Fruit fly (Drosophila melanogaster) whole organism, embryonic: ENCODE data around the gene nonA.

Source experiments
- BEAF-32 ChIP-seq: fragments of 200-800 bp; sonication (Bioruptor generic); optimal IDR thresholded peaks from 3 replicates; lab custom pipeline; 2017; ENCODE audit warnings: missing biosample characterization, missing genetic modification characterization, mild to moderate bottlenecking, moderate library complexity, missing genetic modification reagents
- CG14050 ChIP-seq: fragments of 200-800 bp; sonication (Bioruptor generic); IDR thresholded peaks from 3 replicates; pipeline ENCODE4 v1.3.6; 2022; ENCODE audit warnings: missing biosample characterization, missing genetic modification characterization
- CG14441 ChIP-seq: fragments of 200-800 bp; sonication (Bioruptor generic); IDR thresholded peaks from 2 replicates; pipeline ENCODE4 v1.3.6; 2022; ENCODE audit warnings: missing biosample characterization, missing genetic modification characterization
- CG15601 ChIP-seq: fragments of 200-800 bp; sonication (Bioruptor generic); optimal IDR thresholded peaks from 3 replicates; lab custom pipeline; 2019; ENCODE audit warnings: missing biosample characterization, mild to moderate bottlenecking, missing genetic modification characterization, moderate library complexity
- CG18011 ChIP-seq: fragments of 200-800 bp; sonication (Bioruptor generic); optimal IDR thresholded peaks from 2 replicates; lab custom pipeline; 2017; ENCODE audit warnings: missing biosample characterization, missing genetic modification characterization, mild to moderate bottlenecking, moderate library complexity, missing genotype
- CG1832 ChIP-seq: fragments of 200-800 bp; sonication (Bioruptor generic); optimal IDR thresholded peaks from 2 replicates; lab custom pipeline; 2017; ENCODE audit warnings: missing biosample characterization, mild to moderate bottlenecking, missing genetic modification characterization, inconsistent platforms
- CG2120 ChIP-seq: fragments of 200-800 bp; sonication (Bioruptor generic); optimal IDR thresholded peaks from 3 replicates; lab custom pipeline; 2016; ENCODE audit warnings: missing biosample characterization, missing genetic modification characterization
- CG2129 ChIP-seq: fragments of 200-800 bp; sonication (Bioruptor generic); IDR thresholded peaks from 2 replicates; pipeline ENCODE4 v1.3.6; 2022; ENCODE audit warnings: missing biosample characterization, missing genetic modification characterization; ENCODE audit not compliant: partially characterized antibody
- CG34422 ChIP-seq: fragments of 200-800 bp; sonication (Bioruptor generic); IDR thresholded peaks from 3 replicates; pipeline ENCODE4 v1.3.6; 2022; ENCODE audit warnings: missing biosample characterization, missing genetic modification characterization
- CG4404 ChIP-seq: fragments of 200-800 bp; sonication (Bioruptor generic); IDR thresholded peaks from 2 replicates; pipeline ENCODE4 v1.3.6; 2022; ENCODE audit warnings: missing biosample characterization, missing genetic modification characterization
- CG4854 ChIP-seq: fragments of 200-800 bp; sonication (Bioruptor generic); optimal IDR thresholded peaks from 2 replicates; lab custom pipeline; 2016; ENCODE audit warnings: missing biosample characterization, missing genetic modification characterization, inconsistent platforms
- CG5245 ChIP-seq: fragments of 200-800 bp; sonication (Bioruptor generic); optimal IDR thresholded peaks from 3 replicates; lab custom pipeline; 2016; ENCODE audit warnings: missing biosample characterization, missing genetic modification characterization
- CG6813 ChIP-seq: fragments of 200-800 bp; sonication (Bioruptor generic); optimal IDR thresholded peaks from 2 replicates; lab custom pipeline; 2017; ENCODE audit warnings: missing biosample characterization, missing genetic modification characterization, mild to moderate bottlenecking, moderate library complexity, missing genetic modification reagents
- CG6854 ChIP-seq: fragments of 200-800 bp; sonication (Bioruptor generic); optimal IDR thresholded peaks from 3 replicates; lab custom pipeline; 2017; ENCODE audit warnings: missing biosample characterization, mild to moderate bottlenecking, missing genetic modification characterization
- CG7372 ChIP-seq: fragments of 200-800 bp; sonication (Bioruptor generic); IDR thresholded peaks from 2 replicates; pipeline ENCODE4 v1.3.6; 2022; ENCODE audit warnings: missing biosample characterization, missing genetic modification characterization
- CG8388 ChIP-seq: fragments of 200-800 bp; sonication (Bioruptor generic); optimal IDR thresholded peaks from 2 replicates; lab custom pipeline; 2019; ENCODE audit warnings: missing biosample characterization, mild to moderate bottlenecking, missing genetic modification characterization, moderate library complexity
- CG9797 ChIP-seq: fragments of 200-800 bp; sonication (Bioruptor generic); optimal IDR thresholded peaks from 3 replicates; lab custom pipeline; 2018; ENCODE audit warnings: missing biosample characterization, mild to moderate bottlenecking, missing genetic modification characterization
- D ChIP-seq, 2 experiments: fragments of 200-800 bp in 1 of 2; fragments of >200 bp in 1 of 2; sonication (Bioruptor generic) in 1 of 2; optimal IDR thresholded peaks; 2 replicates in 1 of 2; 3 replicates in 1 of 2; lab custom pipeline; 2017; ENCODE audit warnings: mild to moderate bottlenecking in 1 of 2, missing biosample characterization in 1 of 2, missing genetic modification characterization in 1 of 2, missing genetic modification reagents in 1 of 2
- Dbx ChIP-seq: fragments of 200-800 bp; sonication (Bioruptor generic); IDR thresholded peaks from 3 replicates; pipeline ENCODE4 v1.3.6; 2022; ENCODE audit warnings: missing biosample characterization, missing genetic modification characterization
- HLH3B ChIP-seq: fragments of 200-800 bp; sonication (Bioruptor generic); IDR thresholded peaks from 2 replicates; pipeline ENCODE4 v1.3.6; 2022; ENCODE audit warnings: missing biosample characterization, missing genetic modification characterization
- Jarid2 ChIP-seq: fragments of 200-800 bp; sonication (Bioruptor generic); optimal IDR thresholded peaks from 3 replicates; lab custom pipeline; 2017; ENCODE audit warnings: mild to moderate bottlenecking, missing biosample characterization, missing genetic modification reagents, missing genetic modification characterization
- Lhr ChIP-seq: fragments of 200-800 bp; sonication (Bioruptor generic); optimal IDR thresholded peaks from 3 replicates; lab custom pipeline; 2017; ENCODE audit warnings: mild to moderate bottlenecking, missing biosample characterization, missing genetic modification reagents, missing genetic modification characterization
- Meics ChIP-seq: fragments of 200-800 bp; sonication (Bioruptor generic); optimal IDR thresholded peaks from 2 replicates; lab custom pipeline; 2017; ENCODE audit warnings: missing biosample characterization, mild to moderate bottlenecking, missing genetic modification characterization
- PHDP ChIP-seq: fragments of 200-800 bp; sonication (Bioruptor generic); optimal IDR thresholded peaks from 3 replicates; lab custom pipeline; 2018; ENCODE audit warnings: missing biosample characterization, mild to moderate bottlenecking, missing genetic modification characterization, moderate library complexity
- Sin3A ChIP-seq: fragments of >200 bp; optimal IDR thresholded peaks from 2 replicates; lab custom pipeline; 2018
- YL-1 ChIP-seq: fragments of 200-800 bp; sonication (Bioruptor generic); optimal IDR thresholded peaks from 3 replicates; lab custom pipeline; 2017; ENCODE audit warnings: missing biosample characterization, mild to moderate bottlenecking, missing genetic modification characterization
- bbx ChIP-seq: fragments of 200-800 bp; sonication (Bioruptor generic); IDR thresholded peaks from 2 replicates; pipeline ENCODE4 v1.3.6; 2022; ENCODE audit warnings: missing biosample characterization, missing genetic modification characterization; ENCODE audit not compliant: partially characterized antibody
- cato ChIP-seq: fragments of 200-800 bp; sonication (Bioruptor generic); optimal IDR thresholded peaks from 2 replicates; lab custom pipeline; 2016; ENCODE audit warnings: missing biosample characterization, missing genetic modification characterization, borderline replicate concordance
- ci ChIP-seq: fragments of 200-800 bp; sonication (Bioruptor generic); IDR thresholded peaks from 3 replicates; pipeline ENCODE4 v1.3.6; 2022; ENCODE audit warnings: missing biosample characterization, missing genetic modification characterization
- crol ChIP-seq: fragments of 200-800 bp; sonication (Bioruptor generic); IDR thresholded peaks from 2 replicates; pipeline ENCODE4 v1.3.6; 2022; ENCODE audit warnings: missing biosample characterization, missing genetic modification characterization
- crp ChIP-seq, 2 experiments: fragments of 200-800 bp; sonication (Bioruptor generic); optimal IDR thresholded peaks; 2 replicates in 1 of 2; 3 replicates in 1 of 2; lab custom pipeline; 2017; ENCODE audit warnings: missing biosample characterization in 2 of 2, missing genetic modification characterization in 2 of 2, mild to moderate bottlenecking in 1 of 2, moderate library complexity in 1 of 2
- emc ChIP-seq: fragments of 200-800 bp; sonication (Bioruptor generic); optimal IDR thresholded peaks from 2 replicates; lab custom pipeline; 2016; ENCODE audit warnings: missing biosample characterization, missing genetic modification characterization
- esg ChIP-seq: fragments of 200-800 bp; sonication (Bioruptor generic); conservative IDR thresholded peaks from 2 replicates; pipeline ENCODE4 v1.3.6; 2022; ENCODE audit warnings: missing biosample characterization, missing genetic modification characterization
- ham ChIP-seq: fragments of 200-800 bp; sonication (Bioruptor generic); IDR thresholded peaks from 2 replicates; pipeline ENCODE4 v1.3.6; 2022; ENCODE audit warnings: missing biosample characterization, missing genetic modification characterization
- hth ChIP-seq: fragments of >200 bp; optimal IDR thresholded peaks from 2 replicates; lab custom pipeline; 2017; ENCODE audit warnings: inconsistent platforms
- insv ChIP-seq, 2 experiments: fragments of 200-800 bp; sonication (Bioruptor generic); optimal IDR thresholded peaks; 3 replicates each; lab custom pipeline; 2016 to 2018; ENCODE audit warnings: missing biosample characterization in 2 of 2, missing genetic modification characterization in 2 of 2
- inv ChIP-seq: fragments of 200-800 bp; sonication (Bioruptor generic); IDR thresholded peaks from 2 replicates; pipeline ENCODE4 v1.3.6; 2022; ENCODE audit warnings: missing biosample characterization, missing genetic modification characterization; ENCODE audit not compliant: partially characterized antibody
- lab ChIP-seq: fragments of 200-800 bp; sonication (Bioruptor generic); optimal IDR thresholded peaks from 3 replicates; lab custom pipeline; 2017; ENCODE audit warnings: missing biosample characterization, missing genetic modification characterization, mild to moderate bottlenecking, moderate library complexity, missing genetic modification reagents
- mld ChIP-seq: fragments of 200-800 bp; sonication (Bioruptor generic); IDR thresholded peaks from 3 replicates; pipeline ENCODE4 v1.3.6; 2022; ENCODE audit warnings: missing biosample characterization, missing genetic modification characterization; ENCODE audit not compliant: partially characterized antibody
- nom ChIP-seq: fragments of 200-800 bp; sonication (Bioruptor generic); optimal IDR thresholded peaks from 2 replicates; lab custom pipeline; 2017; ENCODE audit warnings: missing biosample characterization, missing genetic modification characterization, mild to moderate bottlenecking, moderate library complexity, missing genetic modification reagents
- pum ChIP-seq: fragments of 200-800 bp; sonication (Bioruptor generic); optimal IDR thresholded peaks from 2 replicates; lab custom pipeline; 2016; ENCODE audit warnings: missing biosample characterization, missing genetic modification characterization
- sc ChIP-seq, 3 experiments: fragments of >200 bp in 2 of 3; fragments of 200-800 bp in 1 of 3; sonication (Bioruptor generic) in 1 of 3; optimal IDR thresholded peaks; 2 replicates in 2 of 3; 3 replicates in 1 of 3; lab custom pipeline; 2017; ENCODE audit warnings: mild to moderate bottlenecking in 1 of 3, missing biosample characterization in 1 of 3, missing genetic modification characterization in 1 of 3, missing genetic modification reagents in 1 of 3
- scrt ChIP-seq: fragments of 200-800 bp; sonication (Bioruptor generic); optimal IDR thresholded peaks from 2 replicates; lab custom pipeline; 2018; ENCODE audit warnings: missing biosample characterization, mild to moderate bottlenecking, missing genetic modification characterization, moderate library complexity
- sim ChIP-seq: fragments of 200-800 bp; sonication (Bioruptor generic); IDR thresholded peaks from 2 replicates; pipeline ENCODE4 v1.3.6; 2022; ENCODE audit warnings: missing biosample characterization, missing genetic modification characterization
- slou ChIP-seq: fragments of 200-800 bp; sonication (Bioruptor generic); optimal IDR thresholded peaks from 3 replicates; lab custom pipeline; 2016; ENCODE audit warnings: missing biosample characterization, missing genetic modification characterization
- slp2 ChIP-seq: fragments of 200-800 bp; sonication (Bioruptor generic); optimal IDR thresholded peaks from 2 replicates; lab custom pipeline; 2016; ENCODE audit warnings: missing biosample characterization, missing genetic modification characterization
- tgo ChIP-seq: fragments of 200-800 bp; sonication (Bioruptor generic); IDR thresholded peaks from 3 replicates; pipeline ENCODE4 v1.3.6; 2022; ENCODE audit warnings: missing biosample characterization, missing genetic modification characterization

The nonA gene

DNA sequence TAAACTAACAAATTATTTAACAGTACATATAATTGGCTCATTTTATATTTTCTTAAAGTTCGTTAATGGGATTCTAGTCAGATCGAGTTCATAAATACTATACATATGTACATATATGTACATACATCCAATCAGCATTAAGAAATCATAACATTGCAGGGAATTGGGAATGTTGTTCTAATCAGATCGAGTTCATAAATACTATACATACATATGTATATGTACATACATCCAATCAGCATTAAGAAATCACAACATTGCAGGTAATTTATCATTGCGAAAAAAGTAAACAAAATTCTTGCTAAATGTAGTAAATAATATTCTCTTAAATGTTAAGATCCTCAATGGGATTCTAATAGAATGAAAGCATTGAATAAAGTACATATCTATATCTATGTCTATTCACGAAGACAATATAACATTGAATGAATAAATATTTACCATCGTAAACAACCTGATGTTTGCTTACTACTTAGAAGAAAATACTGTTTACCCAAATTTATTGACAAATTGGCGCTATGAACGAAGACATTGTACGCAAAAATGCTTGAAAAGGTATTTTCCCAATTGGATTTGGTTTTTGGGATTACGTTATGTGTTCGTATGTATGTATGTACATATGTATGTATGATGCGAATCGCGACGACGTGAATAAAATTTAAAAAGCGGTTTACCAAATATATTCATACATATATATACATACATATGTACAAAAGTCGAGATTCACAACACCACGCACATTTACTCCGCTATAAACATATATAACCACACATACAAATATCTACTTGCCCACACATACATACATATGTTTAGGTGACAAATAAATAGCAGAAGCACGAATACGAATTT lies 22.5 kb downstream of the nonA start (continued):
- TF ChIP-seq CG4854 (GFP tag; lab: Kevin White, UChicago), result peak; percentile 49
- no peak for TF ChIP-seq CG34422 (GFP tag; lab: Robert Waterston, UW)
- TF ChIP-seq scrt (GFP tag; lab: Kevin White, UChicago), result peak; percentile 80
- TF ChIP-seq Sin3A (lab: Kevin White, UChicago), result no peak
- peak; percentile 88 for TF ChIP-seq Meics
- TF ChIP-seq crp (GFP tag; optimal IDR thresholded peaks at IDR 0.05; lab: Kevin White, UChicago), result no peak
- TF ChIP-seq inv, result no peak
- TF ChIP-seq nom (GFP tag; lab: Kevin White, UChicago), result no peak
- peak; percentile 58; the same call in 1 of the 2 replicates for TF ChIP-seq HLH3B (GFP tag; lab: Robert Waterston, UW)
- TF ChIP-seq CG6854, result peak; percentile 76
- TF ChIP-seq esg (GFP tag; lab: Robert Waterston, UW), result no peak
- no peak for TF ChIP-seq D (optimal IDR thresholded peaks at IDR 0.05; lab: Kevin White, UChicago)
- peak; percentile 60 for TF ChIP-seq D (GFP tag; optimal IDR thresholded peaks at IDR 0.05; lab: Kevin White, UChicago)
- no peak for TF ChIP-seq CG4404 (GFP tag; lab: Robert Waterston, UW)
- TF ChIP-seq Dbx (GFP tag; lab: Robert Waterston, UW), result peak; percentile 78; the same call in 2 of the 3 replicates
- peak; percentile 49; the same call in 1 of the 3 replicates for TF ChIP-seq ci (GFP tag; lab: Robert Waterston, UW)
- TF ChIP-seq slp2 (GFP tag; lab: Kevin White, UChicago), result no peak
- peak; percentile 76 for TF ChIP-seq CG2120 (GFP tag; lab: Kevin White, UChicago)
- TF ChIP-seq CG8388 (GFP tag; lab: Kevin White, UChicago), result no peak
- TF ChIP-seq slou (GFP tag; lab: Kevin White, UChicago), result peak; percentile 64
- TF ChIP-seq CG9797, result no peak
- TF ChIP-seq bbx (GFP tag; lab: Robert Waterston, UW), result no peak
- TF ChIP-seq insv (GFP tag; optimal IDR thresholded peaks at IDR 0.05; lab: Kevin White, UChicago), result peak; percentile 42 to 97
- TF ChIP-seq CG5245 (GFP tag; lab: Kevin White, UChicago), result peak; percentile 15
- TF ChIP-seq CG14441 (GFP tag; lab: Robert Waterston, UW), result no peak
- TF ChIP-seq cato, result no peak
- peak; percentile 13 for TF ChIP-seq CG18011 (GFP tag; lab: Kevin White, UChicago)
- no peak for TF ChIP-seq lab (GFP tag; lab: Kevin White, UChicago)
- no peak for TF ChIP-seq BEAF-32 (GFP tag; lab: Kevin White, UChicago)
- TF ChIP-seq Lhr (GFP tag; lab: Kevin White, UChicago), result peak; percentile 32
- TF ChIP-seq YL-1 (GFP tag; lab: Kevin White, UChicago), result peak; percentile 70
- peak; percentile 37; the same call in 1 of the 2 replicates for TF ChIP-seq sim (GFP tag; lab: Robert Waterston, UW)
- no peak for TF ChIP-seq pum
- TF ChIP-seq CG1832 (GFP tag; lab: Kevin White, UChicago), result no peak
- TF ChIP-seq mld (GFP tag; lab: Robert Waterston, UW), result no peak
- TF ChIP-seq CG14050 (GFP tag; lab: Robert Waterston, UW), result peak; percentile 16; the same call in 1 of the 3 replicates
- no peak for TF ChIP-seq CG7372
- TF ChIP-seq Jarid2 (GFP tag; lab: Kevin White, UChicago), result no peak
- no peak for TF ChIP-seq emc (GFP tag; lab: Kevin White, UChicago)
- TF ChIP-seq CG6813 (GFP tag; lab: Kevin White, UChicago), result peak; percentile 95
- TF ChIP-seq CG15601 (tag; lab: Kevin White, UChicago), result peak; percentile 89
- no peak for TF ChIP-seq sc (optimal IDR thresholded peaks at IDR 0.05; lab: Kevin White, UChicago)
- peak; percentile 53 for TF ChIP-seq sc (GFP tag; optimal IDR thresholded peaks at IDR 0.05; lab: Kevin White, UChicago)
- no peak for TF ChIP-seq CG2129 (GFP tag; lab: Robert Waterston, UW)
- no peak for TF ChIP-seq ham
- no peak for TF ChIP-seq hth (lab: Kevin White, UChicago)
- no peak for TF ChIP-seq tgo (GFP tag; lab: Robert Waterston, UW)
- peak; percentile 94 for TF ChIP-seq PHDP (tag; lab: Kevin White, UChicago)
- no peak for TF ChIP-seq crol (GFP tag; lab: Robert Waterston, UW)
